Fruit fly (Drosophila melanogaster) whole organism, embryonic: ENCODE measurements around the gene Cap-D3.
A peak's percentile ranks its signal among the peaks of the same experiment; 100 is the strongest.

Experiments
- Antp ChIP-seq: fragments of 200-800 bp; sonication (Bioruptor generic); optimal IDR thresholded peaks from 3 replicates; lab custom pipeline; 2016; ENCODE audit warnings: missing biosample characterization, missing genetic modification characterization
- Atf-2 ChIP-seq: fragments of 200-800 bp; sonication (Bioruptor generic); optimal IDR thresholded peaks from 2 replicates; lab custom pipeline; 2016; ENCODE audit warnings: missing biosample characterization, missing genetic modification characterization
- Bgb ChIP-seq: fragments of 200-800 bp; sonication (Bioruptor generic); IDR thresholded peaks from 2 replicates; pipeline ENCODE4 v1.3.6; 2022; ENCODE audit warnings: missing biosample characterization, missing genetic modification characterization; ENCODE audit not compliant: partially characterized antibody
- CG10147 ChIP-seq: fragments of 200-800 bp; sonication (Bioruptor generic); optimal IDR thresholded peaks from 2 replicates; lab custom pipeline; 2019; ENCODE audit warnings: missing biosample characterization, mild to moderate bottlenecking, missing genetic modification characterization, moderate library complexity
- CG10321 ChIP-seq: fragments of 200-800 bp; sonication (Bioruptor generic); IDR thresholded peaks from 2 replicates; pipeline ENCODE4 v1.3.6; 2022; ENCODE audit warnings: missing biosample characterization, missing genetic modification characterization
- CG12071 ChIP-seq: fragments of 200-800 bp; sonication (Bioruptor generic); optimal IDR thresholded peaks from 3 replicates; lab custom pipeline; 2018; ENCODE audit warnings: missing biosample characterization, mild to moderate bottlenecking, missing genetic modification characterization
- CG1233 ChIP-seq: fragments of 200-800 bp; sonication (Bioruptor generic); optimal IDR thresholded peaks from 4 replicates; lab custom pipeline; 2018; ENCODE audit warnings: missing biosample characterization, mild to moderate bottlenecking, missing genetic modification characterization
- CG12659 ChIP-seq: fragments of 200-800 bp; sonication (Bioruptor generic); optimal IDR thresholded peaks from 3 replicates; lab custom pipeline; 2017; ENCODE audit warnings: mild to moderate bottlenecking, missing biosample characterization, missing genetic modification reagents, missing genetic modification characterization
- CG15696 ChIP-seq: fragments of 200-800 bp; sonication (Bioruptor generic); optimal IDR thresholded peaks from 2 replicates; lab custom pipeline; 2019; ENCODE audit warnings: missing biosample characterization, mild to moderate bottlenecking, missing genetic modification characterization, moderate library complexity
- CG17186 ChIP-seq: fragments of 200-800 bp; sonication (Bioruptor generic); optimal IDR thresholded peaks from 3 replicates; lab custom pipeline; 2017; ENCODE audit warnings: missing biosample characterization, missing genetic modification reagents, missing genetic modification characterization
- CG17912 ChIP-seq: fragments of 200-800 bp; sonication (Bioruptor generic); optimal IDR thresholded peaks from 2 replicates; lab custom pipeline; 2018; ENCODE audit warnings: missing biosample characterization, mild to moderate bottlenecking, missing genetic modification characterization
- CG30020 ChIP-seq: fragments of 200-800 bp; optimal IDR thresholded peaks from 2 replicates; lab custom pipeline; 2019; ENCODE audit warnings: missing biosample characterization, mild to moderate bottlenecking, missing genetic modification characterization, moderate library complexity
- CG34224 ChIP-seq: fragments of 200-800 bp; sonication (Bioruptor generic); IDR thresholded peaks from 3 replicates; pipeline ENCODE4 v1.3.6; 2022; ENCODE audit warnings: missing biosample characterization, missing genetic modification characterization; ENCODE audit not compliant: partially characterized antibody
- CG34422 ChIP-seq: fragments of 200-800 bp; sonication (Bioruptor generic); IDR thresholded peaks from 3 replicates; pipeline ENCODE4 v1.3.6; 2022; ENCODE audit warnings: missing biosample characterization, missing genetic modification characterization
- CG4360 ChIP-seq: fragments of 200-800 bp; sonication (Bioruptor generic); IDR thresholded peaks from 2 replicates; pipeline ENCODE4 v1.3.6; 2022; ENCODE audit warnings: missing biosample characterization, missing genetic modification characterization
- CG4854 ChIP-seq: fragments of 200-800 bp; sonication (Bioruptor generic); optimal IDR thresholded peaks from 2 replicates; lab custom pipeline; 2016; ENCODE audit warnings: missing biosample characterization, missing genetic modification characterization, inconsistent platforms
- CG7963 ChIP-seq: fragments of 200-800 bp; sonication (Bioruptor generic); IDR thresholded peaks from 3 replicates; pipeline ENCODE4 v1.3.6; 2022; ENCODE audit warnings: missing biosample characterization, missing genetic modification characterization; ENCODE audit not compliant: partially characterized antibody
- CkIIα-i1 ChIP-seq: fragments of 200-800 bp; sonication (Bioruptor generic); IDR thresholded peaks from 2 replicates; pipeline ENCODE4 v1.3.6; 2022; ENCODE audit warnings: missing biosample characterization, missing genetic modification characterization
- D19B ChIP-seq: fragments of 200-800 bp; sonication (Bioruptor generic); optimal IDR thresholded peaks from 2 replicates; lab custom pipeline; 2017; ENCODE audit warnings: missing biosample characterization, mild to moderate bottlenecking, missing genetic modification characterization
- Dll ChIP-seq: fragments of 200-800 bp; sonication (Bioruptor generic); IDR thresholded peaks from 4 replicates; pipeline ENCODE4 v1.3.6; 2022; ENCODE audit warnings: missing biosample characterization, missing genetic modification characterization; ENCODE audit not compliant: partially characterized antibody
- Dref ChIP-seq: fragments of 200-800 bp; sonication (Bioruptor generic); IDR thresholded peaks from 2 replicates; pipeline ENCODE4 v1.3.6; 2022; ENCODE audit warnings: missing biosample characterization, missing genetic modification characterization
- Elba2 ChIP-seq: fragments of 200-800 bp; sonication (Bioruptor generic); optimal IDR thresholded peaks from 3 replicates; lab custom pipeline; 2016; ENCODE audit warnings: missing biosample characterization, missing genetic modification characterization
- H2.0 ChIP-seq: fragments of 200-800 bp; sonication (Bioruptor generic); IDR thresholded peaks from 2 replicates; pipeline ENCODE4 v1.3.6; 2022; ENCODE audit warnings: missing biosample characterization, missing genetic modification characterization
- Hmr ChIP-seq: fragments of 200-800 bp; sonication (Bioruptor generic); optimal IDR thresholded peaks from 3 replicates; lab custom pipeline; 2017; ENCODE audit warnings: mild to moderate bottlenecking, missing biosample characterization, missing genetic modification reagents, missing genetic modification characterization
- MESR4 ChIP-seq: fragments of 200-800 bp; sonication (Bioruptor generic); optimal IDR thresholded peaks from 2 replicates; lab custom pipeline; 2018; ENCODE audit warnings: missing biosample characterization, mild to moderate bottlenecking, missing genetic modification characterization, moderate library complexity
- Myb ChIP-seq: fragments of 200-800 bp; sonication (Bioruptor generic); optimal IDR thresholded peaks from 2 replicates; lab custom pipeline; 2016; ENCODE audit warnings: missing biosample characterization, missing genetic modification characterization
- NFAT ChIP-seq: fragments of 200-800 bp; sonication (Bioruptor generic); IDR thresholded peaks from 2 replicates; pipeline ENCODE4 v1.3.6; 2022; ENCODE audit warnings: missing biosample characterization, missing genetic modification characterization
- Stat92E ChIP-seq, 3 experiments: fragments of >200 bp in 2 of 3; fragments of 200-800 bp in 1 of 3; sonication (Bioruptor generic) in 1 of 3; optimal IDR thresholded peaks; 2 replicates each; lab custom pipeline; 2017 to 2019; ENCODE audit warnings: missing biosample characterization in 3 of 3, missing genetic modification characterization in 3 of 3, mild to moderate bottlenecking in 1 of 3, moderate library complexity in 1 of 3
- amos ChIP-seq: fragments of 200-800 bp; sonication (Bioruptor generic); IDR thresholded peaks from 2 replicates; pipeline ENCODE4 v1.3.6; 2022; ENCODE audit warnings: missing biosample characterization, missing genetic modification characterization; ENCODE audit not compliant: partially characterized antibody
- chn ChIP-seq: fragments of 200-800 bp; sonication (Bioruptor generic); optimal IDR thresholded peaks from 2 replicates; lab custom pipeline; 2016; ENCODE audit warnings: missing biosample characterization, missing genetic modification characterization
- dmrt99B ChIP-seq: fragments of 200-800 bp; sonication (Bioruptor generic); optimal IDR thresholded peaks from 2 replicates; lab custom pipeline; 2018; ENCODE audit warnings: missing biosample characterization, mild to moderate bottlenecking, missing genetic modification characterization, moderate library complexity
- exex ChIP-seq: fragments of 200-800 bp; sonication (Bioruptor generic); optimal IDR thresholded peaks from 4 replicates; lab custom pipeline; 2018; ENCODE audit warnings: missing biosample characterization, mild to moderate bottlenecking, missing genetic modification characterization, moderate library complexity
- eyg ChIP-seq: fragments of 200-800 bp; sonication (Bioruptor generic); optimal IDR thresholded peaks from 3 replicates; lab custom pipeline; 2016; ENCODE audit warnings: missing biosample characterization, missing genetic modification characterization
- fd3F ChIP-seq: fragments of 200-800 bp; sonication (Bioruptor generic); optimal IDR thresholded peaks from 2 replicates; lab custom pipeline; 2018; ENCODE audit warnings: missing biosample characterization, mild to moderate bottlenecking, missing genetic modification characterization, moderate library complexity
- fru ChIP-seq: fragments of >200 bp; optimal IDR thresholded peaks from 2 replicates; lab custom pipeline; 2017
- gfzf ChIP-seq: fragments of 200-800 bp; sonication (Bioruptor generic); optimal IDR thresholded peaks from 2 replicates; lab custom pipeline; 2016; ENCODE audit warnings: missing biosample characterization, mild to moderate bottlenecking, missing genetic modification characterization, moderate library complexity
- hkb ChIP-seq, 2 experiments: fragments of 200-800 bp in 1 of 2; fragments of >200 bp in 1 of 2; sonication (Bioruptor generic) in 1 of 2; IDR thresholded peaks in 1 of 2; optimal IDR thresholded peaks in 1 of 2; 2 replicates each; pipeline versions ENCODE4 v1.3.6 to Lab custom; 2017 to 2022; ENCODE audit warnings: missing biosample characterization in 1 of 2, missing genetic modification characterization in 1 of 2
- knrl ChIP-seq: fragments of 200-800 bp; sonication (Bioruptor generic); IDR thresholded peaks from 3 replicates; pipeline ENCODE4 v1.3.6; 2022; ENCODE audit warnings: missing biosample characterization, missing genetic modification characterization; ENCODE audit not compliant: partially characterized antibody
- lola ChIP-seq, 3 experiments: fragments of >200 bp in 2 of 3; fragments of 200-800 bp in 1 of 3; sonication (Bioruptor generic) in 1 of 3; optimal IDR thresholded peaks; 2 replicates each; lab custom pipeline; 2017 to 2019; ENCODE audit warnings: missing biosample characterization in 3 of 3, missing genetic modification characterization in 3 of 3, mild to moderate bottlenecking in 1 of 3, moderate library complexity in 1 of 3
- mld ChIP-seq: fragments of 200-800 bp; sonication (Bioruptor generic); IDR thresholded peaks from 3 replicates; pipeline ENCODE4 v1.3.6; 2022; ENCODE audit warnings: missing biosample characterization, missing genetic modification characterization; ENCODE audit not compliant: partially characterized antibody
- nmo ChIP-seq: fragments of 200-800 bp; sonication (Bioruptor generic); optimal IDR thresholded peaks from 2 replicates; lab custom pipeline; 2018; ENCODE audit warnings: missing biosample characterization, mild to moderate bottlenecking, missing genetic modification characterization, moderate library complexity
- onecut ChIP-seq: fragments of 200-800 bp; sonication (Bioruptor generic); IDR thresholded peaks from 2 replicates; pipeline ENCODE4 v1.3.6; 2022; ENCODE audit warnings: missing biosample characterization, missing genetic modification characterization
- row ChIP-seq: fragments of 200-800 bp; sonication (Bioruptor generic); IDR thresholded peaks from 3 replicates; pipeline ENCODE4 v1.3.6; 2022; ENCODE audit warnings: missing biosample characterization, missing genetic modification characterization
- sim ChIP-seq: fragments of 200-800 bp; sonication (Bioruptor generic); IDR thresholded peaks from 2 replicates; pipeline ENCODE4 v1.3.6; 2022; ENCODE audit warnings: missing biosample characterization, missing genetic modification characterization
- stwl ChIP-seq: fragments of 200-800 bp; sonication (Bioruptor generic); optimal IDR thresholded peaks from 3 replicates; lab custom pipeline; 2018; ENCODE audit warnings: missing biosample characterization, mild to moderate bottlenecking, missing genetic modification characterization, moderate library complexity
- tna ChIP-seq: fragments of 200-800 bp; sonication (Bioruptor generic); IDR thresholded peaks from 2 replicates; pipeline ENCODE4 v1.3.6; 2022; ENCODE audit warnings: missing biosample characterization, missing genetic modification characterization; ENCODE audit not compliant: partially characterized antibody
- unc-4 ChIP-seq: fragments of 200-800 bp; sonication (Bioruptor generic); IDR thresholded peaks from 2 replicates; pipeline ENCODE4 v1.3.6; 2022; ENCODE audit warnings: missing biosample characterization, missing genetic modification characterization; ENCODE audit not compliant: partially characterized antibody

Cap-D3 gene

dm6 chr2L:5541935-5542685 lies 16.4 kb downstream of the Cap-D3 start, which contains the start of the genes Hel25E and Lam (continued):
- TF ChIP-seq Dref (peak; percentile 81), H2.0 (GFP tag; lab: Robert Waterston, UW) (no peak), row (GFP tag; lab: Robert Waterston, UW) (peak; percentile 71), Atf-2 (GFP tag; lab: Kevin White, UChicago) (no peak), sim (GFP tag; lab: Robert Waterston, UW) (no peak), unc-4 (GFP tag; lab: Robert Waterston, UW) (peak; percentile 93), CG12071 (GFP tag; lab: Kevin White, UChicago) (no peak), CG1233 (no peak), CG15696 (no peak), onecut (GFP tag; lab: Robert Waterston, UW) (no peak), MESR4 (GFP tag; lab: Kevin White, UChicago) (peak; percentile 38), hkb (optimal IDR thresholded peaks at IDR 0.05; lab: Kevin White, UChicago) (peak; percentile 69), hkb (GFP tag; IDR thresholded peaks at IDR 0.05; lab: Robert Waterston, UW) (no peak), lola (GFP tag; optimal IDR thresholded peaks at IDR 0.05; lab: Kevin White, UChicago) (peak in 1 of 3 experiments; percentile 24), CG10147 (GFP tag; lab: Kevin White, UChicago) (no peak), CG10321 (0 out of 2 replicates have a peak, but pooled peaks have one; percentile 16), stwl (peak; percentile 71), CG12659 (GFP tag; lab: Kevin White, UChicago) (peak; percentile 61), exex (tag; lab: Kevin White, UChicago) (no peak), chn (GFP tag; lab: Kevin White, UChicago) (peak; percentile 24), CG4854 (GFP tag; lab: Kevin White, UChicago) (no peak), Stat92E (GFP tag; optimal IDR thresholded peaks at IDR 0.05; lab: Kevin White, UChicago) (no peak), Antp (no peak), CG7963 (peak; percentile 54; the same call in 2 of the 3 replicates), Myb (GFP tag; lab: Kevin White, UChicago) (peak; percentile 43), amos (GFP tag; lab: Robert Waterston, UW) (peak; percentile 83), dmrt99B (tag; lab: Kevin White, UChicago) (no peak), tna (GFP tag; lab: Robert Waterston, UW) (peak; percentile 57), Bgb (GFP tag; lab: Robert Waterston, UW) (peak; percentile 83), knrl (GFP tag; lab: Robert Waterston, UW) (peak; percentile 89), nmo (GFP tag; lab: Kevin White, UChicago) (peak; percentile 75), CG4360 (GFP tag; lab: Robert Waterston, UW) (no peak), CG34224 (GFP tag; lab: Robert Waterston, UW) (peak; percentile 86), fd3F (GFP tag; lab: Kevin White, UChicago) (no peak), CG30020 (peak; percentile 31), CG34422 (GFP tag; lab: Robert Waterston, UW) (peak; percentile 79; the same call in 1 of the 3 replicates), D19B (GFP tag; lab: Kevin White, UChicago) (no peak), eyg (GFP tag; lab: Kevin White, UChicago) (no peak), NFAT (GFP tag; lab: Robert Waterston, UW) (no peak), Dll (GFP tag; lab: Robert Waterston, UW) (peak; percentile 97), fru (no peak), mld (peak; percentile 59; the same call in 1 of the 3 replicates), Hmr (GFP tag; lab: Kevin White, UChicago) (peak; percentile 51), CkIIα-i1 (GFP tag; lab: Robert Waterston, UW) (no peak), gfzf (GFP tag; lab: Kevin White, UChicago) (peak; percentile 94), CG17186 (GFP tag; lab: Kevin White, UChicago) (peak; percentile 79), CG17912 (GFP tag; lab: Kevin White, UChicago) (no peak), Elba2 (GFP tag; lab: Kevin White, UChicago) (no peak)
